Fruit fly (Drosophila melanogaster): Measurements from ENCODE around the gene CG12091.

CG12091 gene

dm6 chr3L:1568225-1569161, 31.9 kb upstream of the CG12091 start, which contains the start of gene CG7879 (continued):
- TF ChIP-seq lbe (GFP tag; optimal IDR thresholded peaks at IDR 0.05) (no peak), Rfx (GFP tag; IDR thresholded peaks at IDR 0.05) (peak; percentile 50), CG10267 (tag; optimal IDR thresholded peaks at IDR 0.05) (peak; percentile 2), CG15514 (GFP tag; optimal IDR thresholded peaks at IDR 0.05) (peak; percentile 63), pzg (GFP tag; optimal IDR thresholded peaks at IDR 0.05) (peak; percentile 56), zen2 (GFP tag; IDR thresholded peaks at IDR 0.05; ENCODE audit: partially characterized antibody) (no peak), gce (GFP tag; IDR thresholded peaks at IDR 0.05) (no peak), B-H2 (GFP tag; optimal IDR thresholded peaks at IDR 0.05) (no peak), pnt (GFP tag; optimal IDR thresholded peaks at IDR 0.05) (peak; percentile 14), sug (tag; optimal IDR thresholded peaks at IDR 0.05) (peak; percentile 7), Lpt (GFP tag; optimal IDR thresholded peaks at IDR 0.05) (no peak), maf-S (GFP tag; optimal IDR thresholded peaks at IDR 0.05) (no peak), CG3281 (GFP tag; optimal IDR thresholded peaks at IDR 0.05) (no peak), NFAT (GFP tag; IDR thresholded peaks at IDR 0.05) (peak; percentile 22; the same call in 1 of the 2 replicates), HmgZ (tag; optimal IDR thresholded peaks at IDR 0.05) (no peak), CG8924 (tag; optimal IDR thresholded peaks at IDR 0.05) (peak; percentile 47), CG11504 (tag; optimal IDR thresholded peaks at IDR 0.05) (no peak), emc (GFP tag; optimal IDR thresholded peaks at IDR 0.05) (no peak), HLH54F (GFP tag; optimal IDR thresholded peaks at IDR 0.05) (no peak), Bteb2 (GFP tag; optimal IDR thresholded peaks at IDR 0.05) (no peak), CG3163 (GFP tag; optimal IDR thresholded peaks at IDR 0.05) (no peak), CG18262 (tag; optimal IDR thresholded peaks at IDR 0.05) (peak; percentile 10), Med (GFP tag) (peak; percentile 72), CG13775 (GFP tag; optimal IDR thresholded peaks at IDR 0.05) (peak; percentile 22), gfzf (GFP tag; optimal IDR thresholded peaks at IDR 0.05) (peak; percentile 84), CG7963 (GFP tag; IDR thresholded peaks at IDR 0.05; ENCODE audit: partially characterized antibody) (no peak), Dip2 (GFP tag; IDR thresholded peaks at IDR 0.05) (no peak), CG10654 (GFP tag; optimal IDR thresholded peaks at IDR 0.05) (no peak), slou (GFP tag; optimal IDR thresholded peaks at IDR 0.05) (peak; percentile 16), CG14667 (GFP tag; IDR thresholded peaks at IDR 0.05) (no peak), Dbx (GFP tag; IDR thresholded peaks at IDR 0.05) (0 out of 3 replicates have a peak, but pooled peaks have one; percentile 17), mam (GFP tag; optimal IDR thresholded peaks at IDR 0.05) (peak; percentile 46), CG4328 (GFP tag; optimal IDR thresholded peaks at IDR 0.05) (no peak), CG15696 (tag; optimal IDR thresholded peaks at IDR 0.05) (no peak), CG4707 (GFP tag; optimal IDR thresholded peaks at IDR 0.05) (peak; percentile 19), bcd (GFP tag; optimal IDR thresholded peaks at IDR 0.05) (peak; percentile 17), CG1603 (tag; optimal IDR thresholded peaks at IDR 0.05) (peak; percentile 55), nerfin-2 (GFP tag; IDR thresholded peaks at IDR 0.05; ENCODE audit: partially characterized antibody) (no peak), dm (GFP tag; optimal IDR thresholded peaks at IDR 0.05) (peak; percentile 14), exex (tag; optimal IDR thresholded peaks at IDR 0.05) (no peak), ab (GFP tag; optimal IDR thresholded peaks at IDR 0.05) (no peak), salm (tag; optimal IDR thresholded peaks at IDR 0.05) (peak; percentile 9), CG4404 (GFP tag; IDR thresholded peaks at IDR 0.05) (no peak), Sry-β (GFP tag; optimal IDR thresholded peaks at IDR 0.05) (no peak), CG17361 (GFP tag; IDR thresholded peaks at IDR 0.05) (peak; percentile 71; the same call in 2 of the 3 replicates), prd (optimal IDR thresholded peaks at IDR 0.05) (no peak), prd (GFP tag; IDR thresholded peaks at IDR 0.05) (peak; percentile 64; the same call in 1 of the 3 replicates), CG13894 (tag; optimal IDR thresholded peaks at IDR 0.05) (no peak), slp2 (GFP tag; optimal IDR thresholded peaks at IDR 0.05) (no peak)
